Worm (Caenorhabditis elegans): ENCODE measurements around the gene W09G12.6.

- TF ChIP-seq hlh-30 (tag; optimal IDR thresholded peaks at IDR 0.05; ENCODE audit: insufficient read depth) = no peak
- no peak for TF ChIP-seq unc-62 (GFP tag; optimal IDR thresholded peaks at IDR 0.05 in 1 of 2)
- no peak for TF ChIP-seq unc-62 (tag; optimal IDR thresholded peaks at IDR 0.05)
- TF ChIP-seq fos-1 (tag; optimal IDR thresholded peaks at IDR 0.05) = no peak
- TF ChIP-seq ces-1 (GFP tag; optimal IDR thresholded peaks at IDR 0.05) = no peak
- no peak for TF ChIP-seq aly-2 (tag; optimal IDR thresholded peaks at IDR 0.05)
- TF ChIP-seq ama-1 (optimal IDR thresholded peaks at IDR 0.05) = no peak
- TF ChIP-seq attf-4 (tag; optimal IDR thresholded peaks at IDR 0.05) = no peak
Measured at ce11 chrIV:1209320-1209719, 22.4 kb upstream of the W09G12.6 start.

Data from whole organism, L4 larva.